Worm (Caenorhabditis elegans): Measurements from ENCODE around the gene nhr-93.

ce11 chrV:3552740-3553469 lies 14.7 kb upstream of the nhr-93 start, which contains the start of gene T24A6.20:
- TF ChIP-seq fkh-6 (tag; optimal IDR thresholded peaks at IDR 0.05) (no peak), pha-4 (tag; optimal IDR thresholded peaks at IDR 0.05) (no peak), dmd-4 (tag; optimal IDR thresholded peaks at IDR 0.05; ENCODE audit: borderline replicate concordance) (no peak), unc-55 (GFP tag; optimal IDR thresholded peaks at IDR 0.05) (no peak)
